Worm (Caenorhabditis elegans): ENCODE results near the gene F54G2.1.

F54G2.1 gene

DNA sequence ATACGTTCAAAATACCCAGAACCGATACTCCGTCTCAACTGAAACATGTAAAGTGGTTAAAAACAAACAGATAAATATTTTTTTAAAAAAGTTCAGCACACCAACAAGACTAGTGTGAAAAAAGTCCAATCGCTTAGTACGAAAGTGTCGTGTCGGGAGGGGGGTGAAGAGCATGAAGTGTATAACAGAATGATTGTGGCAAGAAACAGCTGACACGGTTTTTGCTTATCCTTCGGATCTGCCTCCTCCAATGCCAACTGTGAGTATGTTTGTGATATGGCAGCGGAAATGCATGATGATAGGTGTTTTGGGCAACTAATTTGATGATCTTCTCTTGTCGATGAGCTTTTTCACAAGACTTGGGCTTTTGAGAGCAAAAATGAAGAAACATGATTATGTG is 43.9 kb downstream of the F54G2.1 start (continued):
- TF ChIP-seq Y67H2A.10 (GFP tag; conservative IDR thresholded peaks at IDR 0.05), result no peak

- no peak for TF ChIP-seq snpc-1.3 (tag; optimal IDR thresholded peaks at IDR 0.05; ENCODE audit: insufficient read depth)
- no peak for TF ChIP-seq rec-8 (tag; optimal IDR thresholded peaks at IDR 0.05)
- TF ChIP-seq ztf-18 (tag; optimal IDR thresholded peaks at IDR 0.05), result no peak
- TF ChIP-seq pbrm-1 (GFP tag; IDR thresholded peaks at IDR 0.05), result no peak
Observed at ce11 chrX:2615626-2616025, 48.5 kb downstream of the F54G2.1 start, which contains the start of gene T03G6.3. TSS of gene T03G6.3 (minus strand) at chrX:2615726.

ce11 chrX:2614158-2614557 is 50.0 kb downstream of the F54G2.1 start:
- no peak for TF ChIP-seq sdz-38 (tag; optimal IDR thresholded peaks at IDR 0.05)
- no peak for TF ChIP-seq ekl-4 (GFP tag; IDR thresholded peaks at IDR 0.05)
- TF ChIP-seq F57A8.1 (GFP tag; optimal IDR thresholded peaks at IDR 0.05), result no peak
- TF ChIP-seq ama-1 (optimal IDR thresholded peaks at IDR 0.05), result no peak
- TF ChIP-seq ama-1 (GFP tag; optimal IDR thresholded peaks at IDR 0.05), result no peak
- TF ChIP-seq ztf-26 (tag; optimal IDR thresholded peaks at IDR 0.05), result no peak
- no peak for TF ChIP-seq attf-3 (GFP tag; conservative IDR thresholded peaks at IDR 0.05)
- no peak for TF ChIP-seq chd-7 (tag; optimal IDR thresholded peaks at IDR 0.05)
- TF ChIP-seq Y53F4B.3 (GFP tag; IDR thresholded peaks at IDR 0.05), result no peak
- no peak for TF ChIP-seq lag-1 (GFP tag; IDR thresholded peaks at IDR 0.05)
- no peak for TF ChIP-seq lin-26 (GFP tag; IDR thresholded peaks at IDR 0.05)
- TF ChIP-seq pha-4 (tag; optimal IDR thresholded peaks at IDR 0.05), result no peak
- TF ChIP-seq nhr-179 (tag; optimal IDR thresholded peaks at IDR 0.05), result no peak
- TF ChIP-seq lir-1 (GFP tag; conservative IDR thresholded peaks at IDR 0.05), result no peak
- TF ChIP-seq nfya-2 (GFP tag; IDR thresholded peaks at IDR 0.05), result no peak
- TF ChIP-seq ceh-58 (GFP tag; IDR thresholded peaks at IDR 0.05), result no peak
- no peak for TF ChIP-seq mel-28 (tag; optimal IDR thresholded peaks at IDR 0.05; ENCODE audit: borderline replicate concordance)
- no peak for TF ChIP-seq F10E7.11 (tag; optimal IDR thresholded peaks at IDR 0.05)
- no peak for TF ChIP-seq ztf-6 (GFP tag; IDR thresholded peaks at IDR 0.05)

DNA sequence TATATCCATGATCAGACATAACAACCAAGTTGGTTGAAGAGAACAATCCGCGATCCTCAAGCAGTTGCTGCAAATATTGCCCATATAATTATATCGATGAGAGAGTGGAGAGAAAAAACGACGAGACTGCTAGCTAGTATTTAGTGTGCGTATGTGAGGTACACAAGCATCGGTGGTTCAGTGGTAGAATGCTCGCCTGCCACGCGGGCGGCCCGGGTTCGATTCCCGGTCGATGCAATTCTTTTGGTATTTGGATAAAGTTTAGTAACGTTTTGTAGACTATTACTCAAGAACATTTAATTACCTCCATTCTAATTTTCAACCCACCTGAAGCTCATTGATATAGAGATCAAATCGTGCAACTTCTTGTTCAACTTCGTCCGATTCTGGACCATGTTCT is 51.1 kb downstream of the F54G2.1 start:
- TF ChIP-seq xnd-1 (tag; optimal IDR thresholded peaks at IDR 0.05) (no peak), tbx-9 (tag; optimal IDR thresholded peaks at IDR 0.05; ENCODE audit: borderline replicate concordance) (peak; percentile 69), efl-1 (GFP tag; optimal IDR thresholded peaks at IDR 0.05) (no peak), nhr-80 (tag; optimal IDR thresholded peaks at IDR 0.05) (peak; percentile 51), madf-8 (GFP tag; conservative IDR thresholded peaks at IDR 0.05) (no peak), lsy-27 (tag; optimal IDR thresholded peaks at IDR 0.05; ENCODE audit: borderline replicate concordance, insufficient read depth) (peak; percentile 40), ceh-79 (tag; optimal IDR thresholded peaks at IDR 0.05) (peak; percentile 89), dpff-1 (tag; optimal IDR thresholded peaks at IDR 0.05) (no peak), T07F8.4 (tag; optimal IDR thresholded peaks at IDR 0.05) (peak; percentile 61), Y67H2A.10 (GFP tag; conservative IDR thresholded peaks at IDR 0.05) (peak; percentile 44; the same call in 1 of the 2 replicates), hlh-12 (tag; optimal IDR thresholded peaks at IDR 0.05) (peak; percentile 74), nfyb-1 (GFP tag; IDR thresholded peaks at IDR 0.05) (peak; percentile 85), ceh-40 (GFP tag; IDR thresholded peaks at IDR 0.05) (peak; percentile 78; the same call in 1 of the 2 replicates), tbp1 (GFP tag; optimal IDR thresholded peaks at IDR 0.05) (peak; percentile 97), mxl-1 (tag; optimal IDR thresholded peaks at IDR 0.05) (peak; percentile 55), snpc-3.4 (tag; optimal IDR thresholded peaks at IDR 0.05) (peak; percentile 56), ztf-26 (tag; optimal IDR thresholded peaks at IDR 0.05) (peak; percentile 82), madf-10 (tag; optimal IDR thresholded peaks at IDR 0.05) (peak; percentile 42), sea-2 (GFP tag; IDR thresholded peaks at IDR 0.05) (no peak), akir-1 (GFP tag; optimal IDR thresholded peaks at IDR 0.05) (no peak), egrh-3 (GFP tag; IDR thresholded peaks at IDR 0.05) (peak; percentile 44; the same call in 1 of the 2 replicates), athp-1 (tag; optimal IDR thresholded peaks at IDR 0.05) (peak; percentile 61), aptf-2 (GFP tag; conservative IDR thresholded peaks at IDR 0.05) (no peak), aptf-3 (GFP tag; IDR thresholded peaks at IDR 0.05) (peak; percentile 26; the same call in 1 of the 2 replicates)
